Worm (Caenorhabditis elegans): ENCODE measurements around the gene tyra-3.

The tyra-3 gene

DNA sequence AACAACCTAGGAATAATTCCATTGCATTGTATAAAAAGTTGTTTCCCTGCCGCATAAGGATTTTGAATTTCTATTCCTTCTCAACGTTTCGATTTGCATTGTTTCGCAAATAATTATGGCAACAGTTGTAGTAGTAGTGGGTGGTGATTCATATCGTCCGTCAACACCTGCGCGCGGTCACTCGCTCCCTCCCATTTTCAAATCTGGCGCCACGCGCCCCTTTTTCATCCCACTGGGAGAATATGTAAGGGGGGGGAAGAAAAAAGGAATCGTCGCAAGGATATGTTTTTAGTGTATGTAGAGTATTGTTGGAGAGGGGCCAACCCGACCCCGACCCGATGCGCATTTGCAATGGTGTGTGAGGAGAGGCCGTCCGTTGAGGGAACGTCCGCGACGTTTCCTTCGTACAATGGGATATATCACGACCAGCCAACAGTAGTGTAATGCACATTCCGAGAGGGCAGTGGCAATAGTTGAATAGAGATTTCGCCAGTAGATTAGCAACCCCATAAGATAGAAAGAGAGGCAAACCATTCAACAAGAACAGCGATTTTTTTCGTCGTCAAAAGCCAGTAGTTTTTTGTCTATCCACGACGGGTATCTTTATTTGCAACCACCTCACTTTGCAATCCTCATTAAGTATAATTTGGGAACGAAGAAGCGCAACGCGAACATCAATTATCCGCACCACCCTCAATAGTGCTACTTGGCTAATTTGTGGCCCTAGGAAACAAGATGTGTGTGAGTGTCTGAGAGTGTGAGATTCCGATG lies 13.2 kb downstream of the tyra-3 start:
- TF ChIP-seq ceh-43 (GFP tag; optimal IDR thresholded peaks at IDR 0.05) (peak; percentile 34), ces-1 (GFP tag; optimal IDR thresholded peaks at IDR 0.05) (peak; percentile 38), cnd-1 (tag; optimal IDR thresholded peaks at IDR 0.05) (no peak), snpc-4 (tag; optimal IDR thresholded peaks at IDR 0.05) (no peak), elt-1 (tag; optimal IDR thresholded peaks at IDR 0.05; ENCODE audit: borderline replicate concordance, insufficient read depth) (peak; percentile 42), nhr-28 (tag; optimal IDR thresholded peaks at IDR 0.05) (no peak), nhr-237 (tag; optimal IDR thresholded peaks at IDR 0.05) (no peak), M03D4.4 (tag; optimal IDR thresholded peaks at IDR 0.05) (peak; percentile 16), elt-3 (tag; optimal IDR thresholded peaks at IDR 0.05) (no peak), sptf-1 (tag; optimal IDR thresholded peaks at IDR 0.05) (peak; percentile 72), drap-1 (GFP tag; optimal IDR thresholded peaks at IDR 0.05) (no peak), nhr-76 (tag; optimal IDR thresholded peaks at IDR 0.05) (no peak), mep-1 (tag; optimal IDR thresholded peaks at IDR 0.05) (no peak), nhr-2 (tag; optimal IDR thresholded peaks at IDR 0.05) (no peak), nhr-12 (tag; optimal IDR thresholded peaks at IDR 0.05) (no peak), ceh-83 (GFP tag; optimal IDR thresholded peaks at IDR 0.05) (peak; percentile 59), ham-2 (GFP tag; optimal IDR thresholded peaks at IDR 0.05) (no peak), mab-5 (tag; optimal IDR thresholded peaks at IDR 0.05) (no peak), ztf-11 (tag; optimal IDR thresholded peaks at IDR 0.05) (peak; percentile 28), mls-2 (tag; optimal IDR thresholded peaks at IDR 0.05) (peak; percentile 25), zip-8 (tag; optimal IDR thresholded peaks at IDR 0.05) (no peak), hlh-1 (tag; optimal IDR thresholded peaks at IDR 0.05) (peak; percentile 12), flh-1 (GFP tag; optimal IDR thresholded peaks at IDR 0.05) (no peak), unc-120 (tag; optimal IDR thresholded peaks at IDR 0.05; ENCODE audit: poor library complexity, severe bottlenecking) (no peak), pha-4 (tag; optimal IDR thresholded peaks at IDR 0.05) (no peak), tbx-8 (GFP tag; optimal IDR thresholded peaks at IDR 0.05) (no peak)

DNA sequence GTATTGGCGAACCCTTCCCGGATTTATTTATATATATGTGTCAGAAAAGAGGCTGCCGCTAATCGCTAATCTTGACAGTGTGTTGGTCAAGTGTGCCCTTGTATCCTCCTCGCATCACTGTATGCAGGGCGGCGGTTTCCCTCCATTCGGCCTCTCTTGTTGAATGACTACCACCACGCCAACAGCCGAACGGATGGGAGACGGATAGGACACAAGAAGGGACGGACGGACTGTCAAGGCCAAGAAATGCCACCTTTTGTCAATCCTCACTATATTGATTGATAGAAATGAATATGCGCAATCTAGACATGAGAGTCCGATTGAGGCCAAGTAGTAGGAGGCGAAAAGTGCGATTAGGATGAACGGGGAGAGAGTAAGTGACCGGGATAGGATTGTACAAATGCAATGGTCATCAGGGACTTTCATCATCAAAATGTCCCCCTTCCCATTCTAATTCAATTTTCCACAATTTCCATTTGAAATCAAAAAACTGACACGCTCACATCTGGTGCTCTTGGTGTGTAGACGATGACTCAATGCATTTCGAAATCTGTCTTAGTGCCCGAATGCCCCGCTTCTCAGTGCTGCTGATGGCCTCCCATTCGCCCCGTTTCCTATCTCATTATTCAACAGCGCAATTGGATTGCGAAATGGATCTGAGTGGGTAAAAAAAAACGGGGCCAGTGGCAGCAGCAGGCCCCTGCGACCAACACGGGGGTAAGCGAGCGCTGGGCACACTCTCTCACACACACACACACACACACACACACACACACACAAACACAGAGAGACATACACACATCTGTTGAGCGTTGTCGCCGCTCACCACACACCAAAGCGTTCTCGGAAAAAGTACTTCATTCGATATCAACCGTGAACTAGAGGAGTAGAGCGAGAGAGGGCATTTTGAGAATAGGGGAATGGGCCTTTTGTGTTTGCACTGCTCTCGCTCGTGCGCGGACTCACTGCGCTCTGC lies 14.1 kb downstream of the tyra-3 start:
- TF ChIP-seq hlh-1 (tag; optimal IDR thresholded peaks at IDR 0.05) (no peak), ces-1 (GFP tag; optimal IDR thresholded peaks at IDR 0.05) (peak; percentile 80), tbx-8 (GFP tag; optimal IDR thresholded peaks at IDR 0.05) (no peak), drap-1 (GFP tag; optimal IDR thresholded peaks at IDR 0.05) (peak; percentile 8), ceh-43 (GFP tag; optimal IDR thresholded peaks at IDR 0.05) (no peak), sptf-1 (tag; optimal IDR thresholded peaks at IDR 0.05) (peak; percentile 55), cnd-1 (tag; optimal IDR thresholded peaks at IDR 0.05) (peak; percentile 42), nhr-2 (tag; optimal IDR thresholded peaks at IDR 0.05) (peak; percentile 97), lin-32 (GFP tag; optimal IDR thresholded peaks at IDR 0.05) (peak; percentile 7), M03D4.4 (tag; optimal IDR thresholded peaks at IDR 0.05) (peak; percentile 71), elt-1 (tag; optimal IDR thresholded peaks at IDR 0.05; ENCODE audit: borderline replicate concordance, insufficient read depth) (no peak), snpc-4 (tag; optimal IDR thresholded peaks at IDR 0.05) (no peak), ham-2 (GFP tag; optimal IDR thresholded peaks at IDR 0.05) (peak; percentile 97), mls-2 (tag; optimal IDR thresholded peaks at IDR 0.05) (peak; percentile 21), pha-4 (tag; optimal IDR thresholded peaks at IDR 0.05) (peak; percentile 79), lsy-2 (tag; optimal IDR thresholded peaks at IDR 0.05) (peak; percentile 0), blmp-1 (tag; optimal IDR thresholded peaks at IDR 0.05) (no peak), unc-120 (tag; optimal IDR thresholded peaks at IDR 0.05; ENCODE audit: poor library complexity, severe bottlenecking) (peak; percentile 58), mep-1 (tag; optimal IDR thresholded peaks at IDR 0.05) (peak; percentile 9), nhr-237 (tag; optimal IDR thresholded peaks at IDR 0.05) (peak; percentile 22), unc-62 (GFP tag; optimal IDR thresholded peaks at IDR 0.05) (peak; percentile 45)

DNA sequence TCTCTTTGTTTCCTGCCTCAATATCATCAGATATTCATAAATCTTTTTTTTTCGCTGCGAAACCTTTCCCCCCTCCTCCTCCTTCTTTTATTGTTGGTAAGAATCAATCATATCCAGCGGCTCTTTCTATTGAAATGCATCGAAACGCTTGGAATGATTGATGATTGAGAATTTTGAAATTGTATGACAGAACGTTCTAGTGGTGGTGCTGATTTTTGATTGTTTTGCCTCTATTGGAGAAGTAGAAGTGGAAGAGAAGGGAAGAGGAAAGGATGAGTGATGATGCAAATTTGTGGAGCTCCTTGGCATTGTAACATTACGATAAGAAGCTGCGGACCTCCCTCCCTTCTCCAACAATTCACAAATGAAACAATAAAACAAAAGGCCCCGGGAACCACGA lies 17.7 kb downstream of the tyra-3 start:
- TF ChIP-seq lsy-2 (tag; optimal IDR thresholded peaks at IDR 0.05) (no peak), unc-62 (GFP tag; optimal IDR thresholded peaks at IDR 0.05) (peak; percentile 90), unc-120 (tag; optimal IDR thresholded peaks at IDR 0.05; ENCODE audit: poor library complexity, severe bottlenecking) (peak; percentile 60)
